Fruit fly (Drosophila melanogaster) whole organism, embryonic: ENCODE data around the gene NANS.
A peak's percentile ranks its signal among the peaks of the same experiment; 100 is the strongest.

Experiments used
- Antp ChIP-seq: fragments of 200-800 bp; sonication (Bioruptor generic); optimal IDR thresholded peaks from 3 replicates; lab custom pipeline; 2016; ENCODE audit warnings: missing biosample characterization, missing genetic modification characterization
- CG10209 ChIP-seq: fragments of 200-800 bp; sonication (Bioruptor generic); optimal IDR thresholded peaks from 3 replicates; lab custom pipeline; 2017; ENCODE audit warnings: missing biosample characterization, mild to moderate bottlenecking, missing genetic modification characterization, missing genetic modification reagents
- CG12104 ChIP-seq: fragments of 200-800 bp; sonication (Bioruptor generic); optimal IDR thresholded peaks from 3 replicates; lab custom pipeline; 2016; ENCODE audit warnings: missing biosample characterization, missing genetic modification characterization
- CG12219 ChIP-seq: fragments of 200-800 bp; sonication (Bioruptor generic); optimal IDR thresholded peaks from 3 replicates; lab custom pipeline; 2018; ENCODE audit warnings: missing biosample characterization, mild to moderate bottlenecking, missing genetic modification characterization
- CG12942 ChIP-seq: fragments of 200-800 bp; sonication (Bioruptor generic); optimal IDR thresholded peaks from 3 replicates; lab custom pipeline; 2016; ENCODE audit warnings: missing biosample characterization, missing genetic modification characterization
- CG13296 ChIP-seq: fragments of 200-800 bp; sonication (Bioruptor generic); optimal IDR thresholded peaks from 3 replicates; lab custom pipeline; 2018; ENCODE audit warnings: missing biosample characterization, mild to moderate bottlenecking, missing genetic modification characterization
- CG13894 ChIP-seq: fragments of 200-800 bp; sonication (Bioruptor generic); optimal IDR thresholded peaks from 3 replicates; lab custom pipeline; 2018; ENCODE audit warnings: missing biosample characterization, mild to moderate bottlenecking, missing genetic modification characterization, moderate library complexity
- CG14014 ChIP-seq: fragments of 200-800 bp; sonication (Bioruptor generic); IDR thresholded peaks from 2 replicates; pipeline ENCODE4 v1.3.6; 2022; ENCODE audit warnings: missing biosample characterization, missing genetic modification characterization
- CG1647 ChIP-seq: fragments of 200-800 bp; sonication (Bioruptor generic); optimal IDR thresholded peaks from 3 replicates; lab custom pipeline; 2016; ENCODE audit warnings: missing biosample characterization, missing genetic modification characterization
- CG16813 ChIP-seq: fragments of 200-800 bp; sonication (Bioruptor generic); IDR thresholded peaks from 3 replicates; pipeline ENCODE4 v1.3.6; 2022; ENCODE audit warnings: missing biosample characterization, missing genetic modification characterization; ENCODE audit not compliant: partially characterized antibody
- CG17328 ChIP-seq: fragments of 200-800 bp; sonication (Bioruptor generic); IDR thresholded peaks from 2 replicates; pipeline ENCODE4 v1.3.6; 2022; ENCODE audit warnings: missing biosample characterization, missing genetic modification characterization
- CG17568 ChIP-seq: fragments of 200-800 bp; sonication (Bioruptor generic); optimal IDR thresholded peaks from 2 replicates; lab custom pipeline; 2018; ENCODE audit warnings: missing biosample characterization, mild to moderate bottlenecking, missing genetic modification characterization, moderate library complexity
- CG2202 ChIP-seq: fragments of 200-800 bp; sonication (Bioruptor generic); optimal IDR thresholded peaks from 2 replicates; lab custom pipeline; 2018; ENCODE audit warnings: missing biosample characterization, mild to moderate bottlenecking, missing genetic modification characterization
- CG30403 ChIP-seq: fragments of 200-800 bp; sonication (Bioruptor generic); optimal IDR thresholded peaks from 3 replicates; lab custom pipeline; 2016; ENCODE audit warnings: missing biosample characterization, missing genetic modification characterization
- CG3995 ChIP-seq: fragments of 200-800 bp; sonication (Bioruptor generic); optimal IDR thresholded peaks from 3 replicates; lab custom pipeline; 2016; ENCODE audit warnings: missing biosample characterization, missing genetic modification characterization
- CG4282 ChIP-seq: fragments of 200-800 bp; sonication (Bioruptor generic); optimal IDR thresholded peaks from 2 replicates; lab custom pipeline; 2016; ENCODE audit warnings: missing biosample characterization, missing genetic modification characterization
- CG4424 ChIP-seq: fragments of 200-800 bp; sonication (Bioruptor generic); optimal IDR thresholded peaks from 3 replicates; lab custom pipeline; 2016; ENCODE audit warnings: missing biosample characterization, missing genetic modification characterization
- CG8281 ChIP-seq: fragments of 200-800 bp; sonication (Bioruptor generic); optimal IDR thresholded peaks from 2 replicates; lab custom pipeline; 2018; ENCODE audit warnings: missing biosample characterization, mild to moderate bottlenecking, missing genetic modification characterization, moderate library complexity
- CG9215 ChIP-seq: fragments of 200-800 bp; sonication (Bioruptor generic); IDR thresholded peaks from 2 replicates; pipeline ENCODE4 v1.3.6; 2022; ENCODE audit warnings: missing biosample characterization, missing genetic modification characterization
- CG9797 ChIP-seq: fragments of 200-800 bp; sonication (Bioruptor generic); optimal IDR thresholded peaks from 3 replicates; lab custom pipeline; 2018; ENCODE audit warnings: missing biosample characterization, mild to moderate bottlenecking, missing genetic modification characterization
- Deaf1 ChIP-seq: fragments of 200-800 bp; optimal IDR thresholded peaks from 3 replicates; lab custom pipeline; 2019; ENCODE audit warnings: missing biosample characterization, mild to moderate bottlenecking, missing genetic modification characterization, moderate library complexity
- Gsc ChIP-seq: fragments of 200-800 bp; sonication (Bioruptor generic); IDR thresholded peaks from 2 replicates; pipeline ENCODE4 v1.3.6; 2022; ENCODE audit warnings: missing biosample characterization, missing genetic modification characterization
- HmgD ChIP-seq: fragments of 200-800 bp; sonication (Bioruptor generic); optimal IDR thresholded peaks from 3 replicates; lab custom pipeline; 2016; ENCODE audit warnings: missing biosample characterization, missing genetic modification characterization
- Jarid2 ChIP-seq: fragments of 200-800 bp; sonication (Bioruptor generic); optimal IDR thresholded peaks from 3 replicates; lab custom pipeline; 2017; ENCODE audit warnings: mild to moderate bottlenecking, missing biosample characterization, missing genetic modification reagents, missing genetic modification characterization
- Kr ChIP-seq: fragments of 200-800 bp; sonication (Bioruptor generic); optimal IDR thresholded peaks from 2 replicates; lab custom pipeline; 2017; ENCODE audit warnings: missing biosample characterization, mild to moderate bottlenecking, missing genetic modification characterization
- Mad ChIP-seq: fragments of 200-800 bp; sonication (Bioruptor generic); optimal IDR thresholded peaks from 2 replicates; lab custom pipeline; 2016; ENCODE audit warnings: missing biosample characterization, missing genetic modification characterization
- Optix ChIP-seq: fragments of 200-800 bp; sonication (Bioruptor generic); IDR thresholded peaks from 3 replicates; pipeline ENCODE4 v1.3.6; 2022; ENCODE audit warnings: missing biosample characterization, missing genetic modification characterization
- PHDP ChIP-seq: fragments of 200-800 bp; sonication (Bioruptor generic); optimal IDR thresholded peaks from 3 replicates; lab custom pipeline; 2018; ENCODE audit warnings: missing biosample characterization, mild to moderate bottlenecking, missing genetic modification characterization, moderate library complexity
- Sox102F ChIP-seq: fragments of 200-800 bp; sonication (Bioruptor generic); optimal IDR thresholded peaks from 2 replicates; lab custom pipeline; 2018; ENCODE audit warnings: missing biosample characterization, mild to moderate bottlenecking, missing genetic modification characterization, moderate library complexity
- Sry-β ChIP-seq: fragments of 200-800 bp; sonication (Bioruptor generic); optimal IDR thresholded peaks from 2 replicates; lab custom pipeline; 2018; ENCODE audit warnings: missing biosample characterization, mild to moderate bottlenecking, missing genetic modification characterization, moderate library complexity
- Tbp ChIP-seq: fragments of >200 bp; optimal IDR thresholded peaks from 2 replicates; lab custom pipeline; 2018; ENCODE audit warnings: missing biosample characterization, missing genetic modification characterization
- Trl ChIP-seq, 3 experiments: fragments of >200 bp in 2 of 3; fragments of 200-800 bp in 1 of 3; sonication (Bioruptor generic) in 1 of 3; optimal IDR thresholded peaks; 2 replicates in 1 of 3; 3 replicates in 2 of 3; lab custom pipeline; 2016 to 2017; ENCODE audit warnings: missing biosample characterization in 1 of 3, missing genetic modification characterization in 1 of 3
- Xbp1 ChIP-seq: fragments of 200-800 bp; sonication (Bioruptor generic); optimal IDR thresholded peaks from 3 replicates; lab custom pipeline; 2016; ENCODE audit warnings: missing biosample characterization, mild to moderate bottlenecking, missing genetic modification characterization
- cato ChIP-seq: fragments of 200-800 bp; sonication (Bioruptor generic); optimal IDR thresholded peaks from 2 replicates; lab custom pipeline; 2016; ENCODE audit warnings: missing biosample characterization, missing genetic modification characterization, borderline replicate concordance
- chinmo ChIP-seq: fragments of 200-800 bp; sonication (Bioruptor generic); IDR thresholded peaks from 4 replicates; pipeline ENCODE4 v1.3.6; 2022; ENCODE audit warnings: missing biosample characterization, missing genetic modification characterization; ENCODE audit not compliant: partially characterized antibody
- dati ChIP-seq: fragments of 200-800 bp; sonication (Bioruptor generic); IDR thresholded peaks from 2 replicates; pipeline ENCODE4 v1.3.6; 2022; ENCODE audit warnings: missing biosample characterization, missing genetic modification characterization
- eyg ChIP-seq: fragments of 200-800 bp; sonication (Bioruptor generic); optimal IDR thresholded peaks from 3 replicates; lab custom pipeline; 2016; ENCODE audit warnings: missing biosample characterization, missing genetic modification characterization
- gro ChIP-seq: fragments of 200-800 bp; sonication (Bioruptor generic); optimal IDR thresholded peaks from 2 replicates; lab custom pipeline; 2016; ENCODE audit warnings: missing biosample characterization, missing genetic modification characterization
- her ChIP-seq: fragments of 200-800 bp; sonication (Bioruptor generic); optimal IDR thresholded peaks from 2 replicates; lab custom pipeline; 2016; ENCODE audit warnings: missing biosample characterization, missing genetic modification characterization
- kni ChIP-seq: fragments of 200-800 bp; sonication (Bioruptor generic); optimal IDR thresholded peaks from 3 replicates; lab custom pipeline; 2017; ENCODE audit warnings: mild to moderate bottlenecking, missing biosample characterization, missing genetic modification reagents, missing genetic modification characterization
- knrl ChIP-seq: fragments of 200-800 bp; sonication (Bioruptor generic); IDR thresholded peaks from 3 replicates; pipeline ENCODE4 v1.3.6; 2022; ENCODE audit warnings: missing biosample characterization, missing genetic modification characterization; ENCODE audit not compliant: partially characterized antibody
- maf-S ChIP-seq: fragments of 200-800 bp; sonication (Bioruptor generic); optimal IDR thresholded peaks from 2 replicates; lab custom pipeline; 2016; ENCODE audit warnings: missing biosample characterization, missing genetic modification characterization
- nerfin-2 ChIP-seq: fragments of 200-800 bp; sonication (Bioruptor generic); IDR thresholded peaks from 2 replicates; pipeline ENCODE4 v1.3.6; 2022; ENCODE audit warnings: missing biosample characterization, missing genetic modification characterization; ENCODE audit not compliant: partially characterized antibody
- otp ChIP-seq: fragments of 200-800 bp; sonication (Bioruptor generic); IDR thresholded peaks from 3 replicates; pipeline ENCODE4, ENCODE4 v1.3.6; 2022; ENCODE audit warnings: missing biosample characterization, missing genetic modification characterization
- sc ChIP-seq, 3 experiments: fragments of >200 bp in 2 of 3; fragments of 200-800 bp in 1 of 3; sonication (Bioruptor generic) in 1 of 3; optimal IDR thresholded peaks; 2 replicates in 2 of 3; 3 replicates in 1 of 3; lab custom pipeline; 2017; ENCODE audit warnings: mild to moderate bottlenecking in 1 of 3, missing biosample characterization in 1 of 3, missing genetic modification characterization in 1 of 3, missing genetic modification reagents in 1 of 3
- sisA ChIP-seq: fragments of 200-800 bp; sonication (Bioruptor generic); IDR thresholded peaks from 2 replicates; pipeline ENCODE4 v1.3.6; 2022; ENCODE audit warnings: missing biosample characterization, missing genetic modification characterization
- stwl ChIP-seq: fragments of 200-800 bp; sonication (Bioruptor generic); optimal IDR thresholded peaks from 3 replicates; lab custom pipeline; 2018; ENCODE audit warnings: missing biosample characterization, mild to moderate bottlenecking, missing genetic modification characterization, moderate library complexity
- tll ChIP-seq, 2 experiments: fragments of 200-800 bp in 1 of 2; fragments of >200 bp in 1 of 2; sonication (Bioruptor generic) in 1 of 2; optimal IDR thresholded peaks; 2 replicates each; lab custom pipeline; 2017 to 2019; ENCODE audit warnings: missing biosample characterization in 2 of 2, missing genetic modification characterization in 2 of 2, mild to moderate bottlenecking in 1 of 2, moderate library complexity in 1 of 2
- zfh1 ChIP-seq: fragments of 200-800 bp; sonication (Bioruptor generic); IDR thresholded peaks from 3 replicates; pipeline ENCODE4 v1.3.6; 2022; ENCODE audit warnings: missing biosample characterization, missing genetic modification characterization

Gene NANS

dm6 chr3R:12408160-12408559, 18.2 kb upstream of the NANS start, which contains the start of gene CG5196 (continued):
- TF ChIP-seq CG12942 = no peak
- TF ChIP-seq Tbp (GFP tag; lab: Kevin White, UChicago) = no peak
- no peak; the same call in 1 of the 2 replicates for TF ChIP-seq CG14014 (GFP tag; lab: Robert Waterston, UW)
- no peak for TF ChIP-seq CG8281
- no peak for TF ChIP-seq sc (optimal IDR thresholded peaks at IDR 0.05; lab: Kevin White, UChicago)
- no peak for TF ChIP-seq sc (GFP tag; optimal IDR thresholded peaks at IDR 0.05; lab: Kevin White, UChicago)
- TF ChIP-seq PHDP (tag; lab: Kevin White, UChicago) = peak; percentile 40
- TF ChIP-seq CG4282 = no peak
- peak; percentile 67; the same call in 1 of the 4 replicates for TF ChIP-seq chinmo
- TF ChIP-seq kni (GFP tag; lab: Kevin White, UChicago) = peak; percentile 34
- peak; percentile 66 for TF ChIP-seq knrl
- no peak for TF ChIP-seq CG1647
- no peak for TF ChIP-seq Jarid2 (GFP tag; lab: Kevin White, UChicago)
- TF ChIP-seq zfh1 (GFP tag; lab: Robert Waterston, UW) = 0 out of 3 replicates have a peak, but pooled peaks have one; percentile 27
- no peak for TF ChIP-seq tll (GFP tag; optimal IDR thresholded peaks at IDR 0.05; lab: Kevin White, UChicago)
- no peak for TF ChIP-seq Optix (GFP tag; lab: Robert Waterston, UW)
- peak; percentile 51 for TF ChIP-seq CG13894 (tag; lab: Kevin White, UChicago)
- TF ChIP-seq CG2202 = no peak
- TF ChIP-seq Xbp1 = peak; percentile 12
- no peak for TF ChIP-seq Gsc (GFP tag; lab: Robert Waterston, UW)
- no peak for TF ChIP-seq CG30403 (GFP tag; lab: Kevin White, UChicago)
- TF ChIP-seq nerfin-2 (GFP tag; lab: Robert Waterston, UW) = peak; percentile 58; the same call in 1 of the 2 replicates
- TF ChIP-seq CG17568 = no peak
- TF ChIP-seq CG12219 (GFP tag; lab: Kevin White, UChicago) = no peak
- TF ChIP-seq HmgD (GFP tag; lab: Kevin White, UChicago) = no peak
- no peak for TF ChIP-seq dati (GFP tag; lab: Robert Waterston, UW)
- no peak for TF ChIP-seq CG12104
- TF ChIP-seq CG17328 = no peak
- TF ChIP-seq CG3995 (GFP tag; lab: Kevin White, UChicago) = peak; percentile 78
- TF ChIP-seq Sox102F (GFP tag; lab: Kevin White, UChicago) = no peak
- no peak for TF ChIP-seq otp (GFP tag; lab: Robert Waterston, UW)
- TF ChIP-seq Sry-β = peak; percentile 34
- no peak for TF ChIP-seq eyg (GFP tag; lab: Kevin White, UChicago)
- no peak for TF ChIP-seq CG9215 (GFP tag; lab: Robert Waterston, UW)
- TF ChIP-seq maf-S = no peak
- no peak for TF ChIP-seq Mad
- peak; percentile 94 for TF ChIP-seq stwl (tag; lab: Kevin White, UChicago)
- TF ChIP-seq CG13296 = no peak
- peak; percentile 52; the same call in 2 of the 3 replicates for TF ChIP-seq CG16813 (GFP tag; lab: Robert Waterston, UW)
- TF ChIP-seq her (GFP tag; lab: Kevin White, UChicago) = peak; percentile 13
- TF ChIP-seq Deaf1 (tag; lab: Kevin White, UChicago) = no peak
- peak; percentile 88 for TF ChIP-seq CG9797 (GFP tag; lab: Kevin White, UChicago)
- no peak for TF ChIP-seq cato (GFP tag; lab: Kevin White, UChicago)
- TF ChIP-seq CG4424 (GFP tag; lab: Kevin White, UChicago) = no peak
- no peak for TF ChIP-seq Trl (optimal IDR thresholded peaks at IDR 0.05; lab: Kevin White, UChicago)
- TF ChIP-seq Trl (GFP tag; optimal IDR thresholded peaks at IDR 0.05; lab: Kevin White, UChicago) = no peak
- TF ChIP-seq sisA (GFP tag; lab: Robert Waterston, UW) = no peak
- TF ChIP-seq Kr (GFP tag; lab: Kevin White, UChicago) = no peak
- TF ChIP-seq CG10209 (GFP tag; lab: Kevin White, UChicago) = no peak
- TF ChIP-seq gro = peak; percentile 32
- no peak for TF ChIP-seq Antp (GFP tag; lab: Kevin White, UChicago)
